Fruit fly (Drosophila melanogaster): Measurements from ENCODE around the gene CG15160.

- TF ChIP-seq ovo (GFP tag; optimal IDR thresholded peaks at IDR 0.05): no peak
- peak; percentile 26 for TF ChIP-seq CG11617 (GFP tag; optimal IDR thresholded peaks at IDR 0.05)
- no peak for TF ChIP-seq Clk (GFP tag; optimal IDR thresholded peaks at IDR 0.05)
- TF ChIP-seq cnc (optimal IDR thresholded peaks at IDR 0.05): no peak
- no peak for TF ChIP-seq cic (GFP tag; optimal IDR thresholded peaks at IDR 0.05)
- TF ChIP-seq kay (GFP tag; ENCODE audit: borderline replicate concordance): peak; percentile 46
- no peak for TF ChIP-seq tj (GFP tag; optimal IDR thresholded peaks at IDR 0.05)
- no peak for TF ChIP-seq CG14711 (tag; optimal IDR thresholded peaks at IDR 0.05)
- TF ChIP-seq CG7045 (GFP tag; optimal IDR thresholded peaks at IDR 0.05): peak; percentile 61
- no peak for TF ChIP-seq CG12768 (GFP tag; optimal IDR thresholded peaks at IDR 0.05)
- no peak for TF ChIP-seq CG1620 (GFP tag; optimal IDR thresholded peaks at IDR 0.05)
- TF ChIP-seq bab1 (GFP tag; optimal IDR thresholded peaks at IDR 0.05): no peak
- TF ChIP-seq Hr96 (GFP tag; optimal IDR thresholded peaks at IDR 0.05): no peak
- no peak for TF ChIP-seq Crg-1 (GFP tag; optimal IDR thresholded peaks at IDR 0.05)
Observed at dm6 chr2L:18548753-18549152, 41.9 kb upstream of the CG15160 start.

All from whole organism, adult.